1 fruit fly cellular context compared by ENCODE assay signal in the genomic region with DNA sequence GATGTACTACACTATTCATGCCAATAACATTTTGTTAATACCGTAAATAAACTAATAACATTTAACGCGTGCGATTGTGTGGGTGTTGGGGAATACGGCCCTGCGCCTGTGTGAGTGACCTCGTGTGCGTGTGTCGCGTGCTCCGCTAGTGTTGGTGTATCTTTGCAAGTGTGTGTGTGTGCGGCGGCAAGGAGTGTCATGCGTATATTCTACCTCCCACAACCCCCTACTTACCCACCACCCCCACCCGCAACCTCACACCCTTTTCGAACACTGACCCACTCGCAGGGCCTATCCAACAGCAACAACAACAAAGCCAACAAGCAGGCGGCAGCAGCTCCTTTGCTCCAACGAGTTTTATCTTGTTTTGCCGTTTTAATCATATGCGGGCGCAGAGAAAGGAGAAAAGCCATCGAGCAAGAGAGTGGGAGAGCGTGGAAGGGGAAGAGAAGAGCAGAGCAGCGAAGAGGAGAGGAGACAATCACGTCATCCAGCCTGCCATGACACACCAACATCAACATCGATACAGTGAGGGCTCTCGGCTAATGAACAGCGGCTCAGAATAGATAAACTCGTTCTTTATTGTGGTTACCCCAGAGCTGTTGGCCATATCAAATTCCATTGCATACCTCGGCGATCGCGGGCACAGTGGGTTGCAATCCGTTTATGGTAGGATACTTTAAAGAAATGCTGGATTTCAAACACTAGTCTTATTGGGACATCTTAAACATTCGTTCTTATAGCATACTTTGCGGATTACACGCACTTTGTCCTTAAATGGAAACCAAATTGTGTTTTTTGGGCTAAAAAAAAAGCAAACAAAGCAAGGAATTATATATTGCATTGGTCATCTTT.
TF ChIP-seq lines count a peak whose summit lies in the region.

No protein-coding gene starts in this region.

TF ChIP-seq in whole organism, embryonic, 481 proteins besides CTCF, POLR2A, EP300 and RAD21 (continued from another document and continues in another):
- TF ChIP-seq CHES-1-like (GFP tag; optimal IDR thresholded peaks at IDR 0.05; lab: Kevin White, UChicago) (peak; percentile 9), unc-4 (GFP tag; IDR thresholded peaks at IDR 0.05; lab: Robert Waterston, UW; ENCODE audit: partially characterized antibody) (0 out of 2 replicates have a peak, but pooled peaks have one; percentile 13), chm (GFP tag; IDR thresholded peaks at IDR 0.05; lab: Robert Waterston, UW) (peak; percentile 29; the same call in 1 of the 2 replicates), CG12769 (tag; optimal IDR thresholded peaks at IDR 0.05; lab: Kevin White, UChicago) (peak; percentile 36), CG8281 (tag; optimal IDR thresholded peaks at IDR 0.05; lab: Kevin White, UChicago) (no peak), sqz (GFP tag; optimal IDR thresholded peaks at IDR 0.05; lab: Kevin White, UChicago) (no peak), Nf-YB (GFP tag; optimal IDR thresholded peaks at IDR 0.05; lab: Kevin White, UChicago) (no peak), bab2 (GFP tag; optimal IDR thresholded peaks at IDR 0.05; lab: Kevin White, UChicago) (no peak), zen (tag; optimal IDR thresholded peaks at IDR 0.05; lab: Kevin White, UChicago) (no peak), Adf1 (GFP tag; IDR thresholded peaks at IDR 0.05; lab: Robert Waterston, UW) (peak; percentile 20; the same call in 1 of the 2 replicates), CG15514 (GFP tag; optimal IDR thresholded peaks at IDR 0.05; lab: Kevin White, UChicago) (peak; percentile 13), slbo (GFP tag; IDR thresholded peaks at IDR 0.05; lab: Robert Waterston, UW) (peak; percentile 6; the same call in 1 of the 2 replicates), wdn (GFP tag; IDR thresholded peaks at IDR 0.05; lab: Robert Waterston, UW) (no peak), CG1603 (tag; optimal IDR thresholded peaks at IDR 0.05; lab: Kevin White, UChicago) (peak; percentile 6), eyg (GFP tag; optimal IDR thresholded peaks at IDR 0.05; lab: Kevin White, UChicago) (no peak), CG10366 (GFP tag; IDR thresholded peaks at IDR 0.05; lab: Robert Waterston, UW) (no peak), az2 (GFP tag; optimal IDR thresholded peaks at IDR 0.05; lab: Kevin White, UChicago) (no peak), CG31441 (GFP tag; IDR thresholded peaks at IDR 0.05; lab: Robert Waterston, UW) (no peak), Atf-2 (GFP tag; optimal IDR thresholded peaks at IDR 0.05; lab: Kevin White, UChicago) (peak; percentile 8), CG14860 (GFP tag; IDR thresholded peaks at IDR 0.05; lab: Robert Waterston, UW; ENCODE audit: partially characterized antibody) (no peak), da (GFP tag; optimal IDR thresholded peaks at IDR 0.05; lab: Kevin White, UChicago) (no peak), shn (GFP tag; optimal IDR thresholded peaks at IDR 0.05; lab: Kevin White, UChicago) (peak; percentile 12), CG4360 (GFP tag; IDR thresholded peaks at IDR 0.05; lab: Robert Waterston, UW) (peak; percentile 74), CG34422 (GFP tag; IDR thresholded peaks at IDR 0.05; lab: Robert Waterston, UW) (peak; percentile 42; the same call in 1 of the 3 replicates), ken (GFP tag; IDR thresholded peaks at IDR 0.05; lab: Robert Waterston, UW) (no peak), klu (GFP tag; IDR thresholded peaks at IDR 0.05; lab: Robert Waterston, UW) (no peak), Blimp-1 (GFP tag; optimal IDR thresholded peaks at IDR 0.05; lab: Kevin White, UChicago) (no peak), esg (GFP tag; conservative IDR thresholded peaks at IDR 0.05; lab: Robert Waterston, UW) (no peak), Ravus (GFP tag; IDR thresholded peaks at IDR 0.05; lab: Robert Waterston, UW) (no peak), CG7839 (tag; optimal IDR thresholded peaks at IDR 0.05; lab: Kevin White, UChicago) (no peak), CG42726 (GFP tag; IDR thresholded peaks at IDR 0.05; lab: Robert Waterston, UW; ENCODE audit: partially characterized antibody) (no peak), CG17361 (GFP tag; IDR thresholded peaks at IDR 0.05; lab: Robert Waterston, UW) (0 out of 3 replicates have a peak, but pooled peaks have one; percentile 27), row (GFP tag; IDR thresholded peaks at IDR 0.05; lab: Robert Waterston, UW) (peak; percentile 58), run (tag; optimal IDR thresholded peaks at IDR 0.05; lab: Kevin White, UChicago) (no peak), CG12942 (GFP tag; optimal IDR thresholded peaks at IDR 0.05; lab: Kevin White, UChicago) (no peak), bigmax (GFP tag; optimal IDR thresholded peaks at IDR 0.05; lab: Kevin White, UChicago) (no peak), ac (GFP tag; optimal IDR thresholded peaks at IDR 0.05; lab: Kevin White, UChicago) (no peak), Doc3 (GFP tag; IDR thresholded peaks at IDR 0.05; lab: Robert Waterston, UW; ENCODE audit: partially characterized antibody) (no peak), CG3838 (GFP tag; optimal IDR thresholded peaks at IDR 0.05; lab: Kevin White, UChicago) (no peak), CG9727 (GFP tag; optimal IDR thresholded peaks at IDR 0.05; lab: Kevin White, UChicago) (peak; percentile 30), CG4282 (GFP tag; optimal IDR thresholded peaks at IDR 0.05; lab: Kevin White, UChicago) (peak; percentile 49), sr (GFP tag; IDR thresholded peaks at IDR 0.05; lab: Robert Waterston, UW) (peak; percentile 41; the same call in 1 of the 3 replicates), ewg (GFP tag; optimal IDR thresholded peaks at IDR 0.05; lab: Kevin White, UChicago) (peak; percentile 76), CG4617 (GFP tag; optimal IDR thresholded peaks at IDR 0.05; lab: Kevin White, UChicago; ENCODE audit: borderline replicate concordance) (no peak), jumu (GFP tag; optimal IDR thresholded peaks at IDR 0.05; lab: Kevin White, UChicago) (peak; percentile 11), Mes4 (GFP tag; optimal IDR thresholded peaks at IDR 0.05; lab: Kevin White, UChicago) (no peak), Dip3 (GFP tag; optimal IDR thresholded peaks at IDR 0.05; lab: Kevin White, UChicago) (peak; percentile 22), Opbp (GFP tag; IDR thresholded peaks at IDR 0.05; lab: Robert Waterston, UW; ENCODE audit: partially characterized antibody) (no peak), CG6175 (GFP tag; IDR thresholded peaks at IDR 0.05; lab: Robert Waterston, UW) (0 out of 3 replicates have a peak, but pooled peaks have one; percentile 34), CG12104 (GFP tag; optimal IDR thresholded peaks at IDR 0.05; lab: Kevin White, UChicago) (no peak), Antp (GFP tag; optimal IDR thresholded peaks at IDR 0.05; lab: Kevin White, UChicago) (no peak), Rfx (GFP tag; IDR thresholded peaks at IDR 0.05; lab: Robert Waterston, UW) (peak; percentile 34; the same call in 1 of the 2 replicates), D19B (GFP tag; optimal IDR thresholded peaks at IDR 0.05; lab: Kevin White, UChicago) (peak; percentile 19), disco-r (GFP tag; optimal IDR thresholded peaks at IDR 0.05; lab: Kevin White, UChicago) (no peak), HLH3B (GFP tag; IDR thresholded peaks at IDR 0.05; lab: Robert Waterston, UW) (no peak), Gug (GFP tag; IDR thresholded peaks at IDR 0.05; lab: Robert Waterston, UW) (no peak), TFAM (GFP tag; optimal IDR thresholded peaks at IDR 0.05; lab: Kevin White, UChicago) (no peak), CG12744 (GFP tag; optimal IDR thresholded peaks at IDR 0.05; lab: Kevin White, UChicago) (peak; percentile 23), CG3847 (GFP tag; IDR thresholded peaks at IDR 0.05; lab: Robert Waterston, UW) (no peak; the same call in 1 of the 2 replicates), Trl (optimal IDR thresholded peaks at IDR 0.05; lab: Kevin White, UChicago) (peak; percentile 57 to 63), Trl (GFP tag; optimal IDR thresholded peaks at IDR 0.05; lab: Kevin White, UChicago) (no peak), CG8388 (GFP tag; optimal IDR thresholded peaks at IDR 0.05; lab: Kevin White, UChicago) (no peak), Ets65A (GFP tag; lab: Kevin White, UChicago) (no peak), CG11085 (GFP tag; IDR thresholded peaks at IDR 0.05; lab: Robert Waterston, UW) (no peak), CG2120 (GFP tag; optimal IDR thresholded peaks at IDR 0.05; lab: Kevin White, UChicago) (peak; percentile 46), nom (GFP tag; optimal IDR thresholded peaks at IDR 0.05; lab: Kevin White, UChicago) (peak; percentile 31), CG14050 (GFP tag; IDR thresholded peaks at IDR 0.05; lab: Robert Waterston, UW) (no peak), exex (tag; optimal IDR thresholded peaks at IDR 0.05; lab: Kevin White, UChicago) (no peak), CG4820 (GFP tag; optimal IDR thresholded peaks at IDR 0.05; lab: Kevin White, UChicago) (no peak), CG5953 (GFP tag; IDR thresholded peaks at IDR 0.05; lab: Robert Waterston, UW) (no peak), Poxn (GFP tag; IDR thresholded peaks at IDR 0.05; lab: Robert Waterston, UW) (no peak), CkIIα-i1 (GFP tag; IDR thresholded peaks at IDR 0.05; lab: Robert Waterston, UW) (no peak), CG7745 (tag; optimal IDR thresholded peaks at IDR 0.05; lab: Kevin White, UChicago) (peak; percentile 30), abd-A (tag; optimal IDR thresholded peaks at IDR 0.05; lab: Kevin White, UChicago) (peak; percentile 56), grn (GFP tag; optimal IDR thresholded peaks at IDR 0.05; lab: Kevin White, UChicago) (peak; percentile 75), CG15269 (tag; optimal IDR thresholded peaks at IDR 0.05; lab: Kevin White, UChicago) (no peak), HLH54F (GFP tag; optimal IDR thresholded peaks at IDR 0.05; lab: Kevin White, UChicago) (no peak), Max (GFP tag; optimal IDR thresholded peaks at IDR 0.05; lab: Kevin White, UChicago) (no peak), ranshi (GFP tag; IDR thresholded peaks at IDR 0.05; lab: Robert Waterston, UW) (no peak), CG8290 (GFP tag; optimal IDR thresholded peaks at IDR 0.05; lab: Kevin White, UChicago) (peak; percentile 33), CG8290 (tag; optimal IDR thresholded peaks at IDR 0.05; lab: Kevin White, UChicago) (peak in 1 of 2 experiments; percentile 23), insv (GFP tag; optimal IDR thresholded peaks at IDR 0.05; lab: Kevin White, UChicago) (peak; percentile 63 to 93), CG1602 (GFP tag; optimal IDR thresholded peaks at IDR 0.05; lab: Kevin White, UChicago) (no peak), schlank (tag; optimal IDR thresholded peaks at IDR 0.05; lab: Kevin White, UChicago) (peak; percentile 17), CG4424 (GFP tag; optimal IDR thresholded peaks at IDR 0.05; lab: Kevin White, UChicago) (no peak), trh (GFP tag; optimal IDR thresholded peaks at IDR 0.05; lab: Kevin White, UChicago) (no peak), emc (GFP tag; optimal IDR thresholded peaks at IDR 0.05; lab: Kevin White, UChicago) (no peak), odd (GFP tag; optimal IDR thresholded peaks at IDR 0.05; lab: Kevin White, UChicago) (no peak), ttk (GFP tag; IDR thresholded peaks at IDR 0.05; lab: Robert Waterston, UW) (no peak), CG10274 (GFP tag; optimal IDR thresholded peaks at IDR 0.05; lab: Kevin White, UChicago) (no peak), CG10267 (tag; optimal IDR thresholded peaks at IDR 0.05; lab: Kevin White, UChicago) (no peak), hb (GFP tag; IDR thresholded peaks at IDR 0.05; lab: Robert Waterston, UW; ENCODE audit: partially characterized antibody) (no peak), sens (GFP tag; lab: Kevin White, UChicago) (peak; percentile 33), sob (GFP tag; IDR thresholded peaks at IDR 0.05; lab: Robert Waterston, UW) (no peak), crol (GFP tag; IDR thresholded peaks at IDR 0.05; lab: Robert Waterston, UW) (peak; percentile 85), CG30403 (GFP tag; optimal IDR thresholded peaks at IDR 0.05; lab: Kevin White, UChicago) (no peak), CG17385 (GFP tag; optimal IDR thresholded peaks at IDR 0.05; lab: Kevin White, UChicago) (no peak), HLH4C (GFP tag; IDR thresholded peaks at IDR 0.05; lab: Robert Waterston, UW; ENCODE audit: partially characterized antibody) (no peak), dm (GFP tag; optimal IDR thresholded peaks at IDR 0.05; lab: Kevin White, UChicago) (no peak), kni (GFP tag; optimal IDR thresholded peaks at IDR 0.05; lab: Kevin White, UChicago) (peak; percentile 57), dmrt99B (tag; optimal IDR thresholded peaks at IDR 0.05; lab: Kevin White, UChicago) (no peak), CG12299 (tag; optimal IDR thresholded peaks at IDR 0.05; lab: Kevin White, UChicago) (no peak), lilli (GFP tag; optimal IDR thresholded peaks at IDR 0.05; lab: Kevin White, UChicago) (no peak), sisA (GFP tag; IDR thresholded peaks at IDR 0.05; lab: Robert Waterston, UW) (no peak), Atf3 (GFP tag; optimal IDR thresholded peaks at IDR 0.05; lab: Kevin White, UChicago) (peak; percentile 47), CG11093 (GFP tag; IDR thresholded peaks at IDR 0.05; lab: Robert Waterston, UW) (no peak), CG6854 (GFP tag; optimal IDR thresholded peaks at IDR 0.05; lab: Kevin White, UChicago) (no peak), lbe (GFP tag; optimal IDR thresholded peaks at IDR 0.05; lab: Kevin White, UChicago) (no peak), NC2α (GFP tag; optimal IDR thresholded peaks at IDR 0.05; lab: Kevin White, UChicago) (no peak), gem (tag; optimal IDR thresholded peaks at IDR 0.05; lab: Kevin White, UChicago) (peak; percentile 22), Dref (GFP tag; IDR thresholded peaks at IDR 0.05; lab: Robert Waterston, UW) (no peak), Nf-YA (GFP tag; IDR thresholded peaks at IDR 0.05; lab: Robert Waterston, UW) (no peak), zfh2 (GFP tag; optimal IDR thresholded peaks at IDR 0.05; lab: Kevin White, UChicago) (peak; percentile 10), ci (GFP tag; IDR thresholded peaks at IDR 0.05; lab: Robert Waterston, UW) (0 out of 3 replicates have a peak, but pooled peaks have one; percentile 25), hkb (optimal IDR thresholded peaks at IDR 0.05; lab: Kevin White, UChicago) (no peak), hkb (GFP tag; IDR thresholded peaks at IDR 0.05; lab: Robert Waterston, UW) (no peak), CG4707 (GFP tag; optimal IDR thresholded peaks at IDR 0.05; lab: Kevin White, UChicago) (peak; percentile 76), cwo (GFP tag; optimal IDR thresholded peaks at IDR 0.05; lab: Kevin White, UChicago) (peak; percentile 21), CG9215 (GFP tag; IDR thresholded peaks at IDR 0.05; lab: Robert Waterston, UW) (no peak), z (GFP tag; IDR thresholded peaks at IDR 0.05; lab: Robert Waterston, UW) (0 out of 3 replicates have a peak, but pooled peaks have one; percentile 31), pan (optimal IDR thresholded peaks at IDR 0.05; lab: Kevin White, UChicago) (no peak), pan (GFP tag; optimal IDR thresholded peaks at IDR 0.05 in 1 of 2, IDR thresholded peaks at IDR 0.05 in 1 of 2) (peak in 1 of 2 experiments; percentile 16), Deaf1 (tag; optimal IDR thresholded peaks at IDR 0.05; lab: Kevin White, UChicago) (no peak)
